Fruit fly (Drosophila melanogaster): ENCODE measurements around the gene CG14102.

DNA sequence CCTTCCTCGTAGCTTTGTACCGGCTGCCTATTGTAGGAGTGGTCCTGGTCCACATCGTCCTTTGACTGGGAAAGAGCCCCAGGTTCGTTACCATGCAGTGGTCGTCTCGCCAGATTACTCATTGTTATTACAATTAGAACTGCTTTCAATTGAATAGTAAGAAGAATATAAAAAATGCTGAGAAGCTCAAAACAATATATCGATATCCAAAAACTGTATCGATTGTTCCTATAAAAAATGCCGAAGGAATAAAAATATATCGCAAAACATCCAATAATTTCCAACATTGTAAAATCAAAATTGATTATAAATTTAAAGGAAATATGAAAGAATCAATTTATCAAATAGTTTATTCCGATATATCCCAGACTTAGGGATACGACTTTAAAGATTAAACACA, 3.8 kb upstream of the CG14102 start, which contains the start of the genes TORIP and Ccdc58:
- TF ChIP-seq h (optimal IDR thresholded peaks at IDR 0.05), result no peak
- no peak for TF ChIP-seq Myc (optimal IDR thresholded peaks at IDR 0.05)

Data from Kc167 (cell line).